Worm (Caenorhabditis elegans): ENCODE results near the gene K03A11.4.

The K03A11.4 gene

DNA sequence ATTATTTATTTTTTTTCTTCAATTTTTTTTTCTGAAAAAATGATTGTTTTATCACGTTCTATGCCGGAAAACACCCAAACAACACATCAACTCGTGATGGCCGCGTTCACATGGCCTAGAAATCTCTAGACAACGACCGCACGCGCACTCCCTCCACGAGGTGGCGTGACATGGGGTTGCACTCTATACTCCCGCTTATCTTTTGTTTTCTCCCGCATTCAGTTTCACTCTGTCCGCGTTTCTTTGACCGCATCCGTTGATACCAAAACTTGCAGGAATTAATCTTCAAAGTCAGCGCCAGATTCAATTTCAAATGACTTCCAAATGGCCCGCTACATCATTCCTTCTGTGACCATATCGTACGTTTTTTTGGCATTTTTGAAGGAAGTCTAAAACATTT lies 27.0 kb downstream of the K03A11.4 start, which contains the start of gene F17H10.1:
Gene F17H10.1, plus strand, starts transcription at position 276 of the 400 bp plus-strand sequence.
- no peak for TF ChIP-seq ceh-30 (tag; optimal IDR thresholded peaks at IDR 0.05)
- no peak for TF ChIP-seq fax-1 (tag; optimal IDR thresholded peaks at IDR 0.05)
- TF ChIP-seq unc-42 (tag; optimal IDR thresholded peaks at IDR 0.05) = no peak
- TF ChIP-seq zip-5 (tag; optimal IDR thresholded peaks at IDR 0.05) = no peak
- no peak for TF ChIP-seq nfya-1 (tag; optimal IDR thresholded peaks at IDR 0.05)
- TF ChIP-seq ceh-22 (tag; optimal IDR thresholded peaks at IDR 0.05) = no peak
- TF ChIP-seq pha-4 (tag; optimal IDR thresholded peaks at IDR 0.05) = no peak
- TF ChIP-seq fkh-6 (tag; optimal IDR thresholded peaks at IDR 0.05) = no peak
- no peak for TF ChIP-seq F13H6.1 (tag; optimal IDR thresholded peaks at IDR 0.05)
- no peak for TF ChIP-seq eyg-1 (tag; optimal IDR thresholded peaks at IDR 0.05)
- peak; percentile 19 for TF ChIP-seq unc-55 (GFP tag; optimal IDR thresholded peaks at IDR 0.05)
- peak; percentile 53 for TF ChIP-seq pqm-1 (tag; optimal IDR thresholded peaks at IDR 0.05)
- TF ChIP-seq ceh-2 (tag; optimal IDR thresholded peaks at IDR 0.05) = peak; percentile 57
- TF ChIP-seq nhr-11 (tag; optimal IDR thresholded peaks at IDR 0.05) = no peak
- no peak for TF ChIP-seq ceh-14 (tag; optimal IDR thresholded peaks at IDR 0.05)
- TF ChIP-seq hlh-8 (tag; optimal IDR thresholded peaks at IDR 0.05) = peak; percentile 9
- no peak for TF ChIP-seq ceh-24 (tag; optimal IDR thresholded peaks at IDR 0.05)
- no peak for TF ChIP-seq K09A11.1 (tag; optimal IDR thresholded peaks at IDR 0.05; ENCODE audit: insufficient read depth)
- TF ChIP-seq syd-9 (tag; optimal IDR thresholded peaks at IDR 0.05) = no peak
- TF ChIP-seq T23F11.4 (GFP tag; optimal IDR thresholded peaks at IDR 0.05) = no peak
- TF ChIP-seq pros-1 (tag; optimal IDR thresholded peaks at IDR 0.05) = no peak
- TF ChIP-seq ceh-18 (tag; optimal IDR thresholded peaks at IDR 0.05) = peak; percentile 10
- no peak for TF ChIP-seq ceh-34 (tag; optimal IDR thresholded peaks at IDR 0.05)
- peak; percentile 53 for TF ChIP-seq C08G9.2 (tag; optimal IDR thresholded peaks at IDR 0.05)
- TF ChIP-seq che-1 (tag; optimal IDR thresholded peaks at IDR 0.05) = no peak
- no peak for TF ChIP-seq dmd-4 (tag; optimal IDR thresholded peaks at IDR 0.05; ENCODE audit: borderline replicate concordance)
- TF ChIP-seq rnt-1 (tag; optimal IDR thresholded peaks at IDR 0.05) = peak; percentile 60
- no peak for TF ChIP-seq lin-11 (tag; optimal IDR thresholded peaks at IDR 0.05)
- TF ChIP-seq hlh-6 (tag; optimal IDR thresholded peaks at IDR 0.05) = no peak
- TF ChIP-seq npax-4 (tag; optimal IDR thresholded peaks at IDR 0.05) = no peak
- no peak for TF ChIP-seq pax-1 (tag; optimal IDR thresholded peaks at IDR 0.05)
- no peak for TF ChIP-seq madf-2 (tag; optimal IDR thresholded peaks at IDR 0.05)
- TF ChIP-seq gmeb-2 (tag; optimal IDR thresholded peaks at IDR 0.05) = no peak
- TF ChIP-seq elt-2 (tag; optimal IDR thresholded peaks at IDR 0.05) = peak; percentile 56
- TF ChIP-seq sox-4 (tag; optimal IDR thresholded peaks at IDR 0.05) = no peak
- no peak for TF ChIP-seq mec-3 (tag; optimal IDR thresholded peaks at IDR 0.05; ENCODE audit: borderline replicate concordance)
- no peak for TF ChIP-seq nhr-232 (tag; optimal IDR thresholded peaks at IDR 0.05)
- TF ChIP-seq K02D7.2 (tag; optimal IDR thresholded peaks at IDR 0.05) = no peak
- TF ChIP-seq ztf-16 (tag; optimal IDR thresholded peaks at IDR 0.05) = no peak
- TF ChIP-seq ref-2 (tag; optimal IDR thresholded peaks at IDR 0.05) = no peak
- no peak for TF ChIP-seq ceh-9 (tag; optimal IDR thresholded peaks at IDR 0.05)
- no peak for TF ChIP-seq elt-4 (tag; optimal IDR thresholded peaks at IDR 0.05)
- no peak for TF ChIP-seq pat-9 (tag; optimal IDR thresholded peaks at IDR 0.05)
- TF ChIP-seq ceh-19 (GFP tag; optimal IDR thresholded peaks at IDR 0.05) = no peak
- TF ChIP-seq unc-86 (tag; optimal IDR thresholded peaks at IDR 0.05) = no peak
- peak; percentile 29 for TF ChIP-seq tbx-7 (tag; optimal IDR thresholded peaks at IDR 0.05)
- TF ChIP-seq pag-3 (tag; optimal IDR thresholded peaks at IDR 0.05; ENCODE audit: borderline replicate concordance) = no peak
- no peak for TF ChIP-seq ceh-6 (GFP tag; optimal IDR thresholded peaks at IDR 0.05)
- TF ChIP-seq hlh-30 (tag; optimal IDR thresholded peaks at IDR 0.05; ENCODE audit: insufficient read depth) = peak; percentile 93
- TF ChIP-seq ceh-31 (tag; optimal IDR thresholded peaks at IDR 0.05) = peak; percentile 76
- no peak for TF ChIP-seq sdc-2 (tag; optimal IDR thresholded peaks at IDR 0.05)
- no peak for TF ChIP-seq C38D4.7 (GFP tag; optimal IDR thresholded peaks at IDR 0.05)
- no peak for TF ChIP-seq ceh-48 (tag; optimal IDR thresholded peaks at IDR 0.05)
- TF ChIP-seq hlh-13 (GFP tag; optimal IDR thresholded peaks at IDR 0.05) = no peak
